Worm (Caenorhabditis elegans) whole organism, L1 larva: ENCODE results near the gene F57G9.3.

Experiments used
- C16A3.4 ChIP-seq: fragments of 150-350 bp; optimal IDR thresholded peaks from 2 replicates; lab custom pipeline; 2014; ENCODE audit warnings: missing biosample characterization, missing genetic modification characterization
- F16B12.6 ChIP-seq: fragments of 150-350 bp; optimal IDR thresholded peaks from 2 replicates; lab custom pipeline; 2014; ENCODE audit warnings: missing biosample characterization, missing genetic modification characterization
- Y116A8C.19 ChIP-seq: sonication (generic microtip); optimal IDR thresholded peaks from 2 replicates; lab custom pipeline; 2016; ENCODE audit warnings: missing compliant biosample characterization, missing genetic modification characterization, borderline replicate concordance
- alr-1 ChIP-seq: fragments of 200-800 bp; sonication (Bioruptor generic); optimal IDR thresholded peaks from 2 replicates; lab custom pipeline; 2018; ENCODE audit warnings: borderline replicate concordance, mild to moderate bottlenecking, missing genetic modification characterization, missing compliant biosample characterization
- blmp-1 ChIP-seq: fragments of 150-350 bp; optimal IDR thresholded peaks from 2 replicates; lab custom pipeline; 2014; ENCODE audit warnings: missing biosample characterization, missing genetic modification characterization
- ceh-63 ChIP-seq: fragments of 200-800 bp; sonication (Bioruptor generic); optimal IDR thresholded peaks from 2 replicates; lab custom pipeline; 2018; ENCODE audit warnings: mild to moderate bottlenecking, missing genetic modification characterization, missing compliant biosample characterization
- ceh-8 ChIP-seq: fragments of 200-800 bp; sonication (Bioruptor generic); optimal IDR thresholded peaks from 2 replicates; lab custom pipeline; 2018; ENCODE audit warnings: mild to moderate bottlenecking, missing genetic modification characterization, moderate library complexity, missing compliant biosample characterization
- ceh-82 ChIP-seq, 3 experiments: fragments of 150-350 bp in 1 of 3; sonication (generic microtip) in 2 of 3; optimal IDR thresholded peaks; 2 replicates each; lab custom pipeline; 2014 to 2017; ENCODE audit warnings: missing biosample characterization in 3 of 3, missing genetic modification characterization in 3 of 3
- ces-1 ChIP-seq: fragments of 150-350 bp; optimal IDR thresholded peaks from 2 replicates; lab custom pipeline; 2014; ENCODE audit warnings: missing biosample characterization, missing genetic modification reagents, missing genetic modification characterization
- dsc-1 ChIP-seq: sonication (generic microtip); optimal IDR thresholded peaks from 2 replicates; lab custom pipeline; 2016; ENCODE audit warnings: mild to moderate bottlenecking, missing genetic modification characterization, missing compliant biosample characterization
- efl-1 ChIP-seq, 4 experiments: fragments of 150-350 bp; optimal IDR thresholded peaks in 3 of 4; peaks in 1 of 4; 1 replicate in 1 of 4; 2 replicates in 3 of 4; lab custom pipeline; 2014; ENCODE audit warnings: missing biosample characterization in 2 of 4, missing genetic modification characterization in 2 of 4, missing genetic modification reagents in 2 of 4
- efl-3 ChIP-seq: fragments of 200-800 bp; sonication (Bioruptor generic); optimal IDR thresholded peaks from 2 replicates; lab custom pipeline; 2018; ENCODE audit warnings: mild to moderate bottlenecking, missing genetic modification characterization, missing compliant biosample characterization
- egl-13 ChIP-seq: sonication (generic microtip); optimal IDR thresholded peaks from 2 replicates; lab custom pipeline; 2016; ENCODE audit warnings: missing genotype, missing genetic modification reagents, missing genetic modification characterization, missing compliant biosample characterization
- egl-27 ChIP-seq, 2 experiments: fragments of 150-350 bp in 1 of 2; sonication (generic microtip); optimal IDR thresholded peaks; 3 replicates each; lab custom pipeline; 2017 to 2018; ENCODE audit warnings: missing biosample characterization in 2 of 2, missing genetic modification characterization in 2 of 2, missing genetic modification reagents in 2 of 2
- elt-2 ChIP-seq: sonication (generic microtip); optimal IDR thresholded peaks from 2 replicates; lab custom pipeline; 2016; ENCODE audit warnings: missing genetic modification characterization, mild to moderate bottlenecking, inconsistent platforms, missing compliant biosample characterization, missing genetic modification reagents
- elt-3 ChIP-seq, 6 experiments: fragments of 150-350 bp in 1 of 6; sonication (generic microtip); optimal IDR thresholded peaks; 2 replicates each; lab custom pipeline; 2017 to 2018; ENCODE audit warnings: missing biosample characterization in 6 of 6, missing genetic modification characterization in 6 of 6, inconsistent platforms in 1 of 6
- fkh-10 ChIP-seq: sonication (generic microtip); optimal IDR thresholded peaks from 2 replicates; lab custom pipeline; 2017; ENCODE audit warnings: missing biosample characterization, missing genetic modification reagents, missing genetic modification characterization
- fkh-8 ChIP-seq: sonication (generic microtip); optimal IDR thresholded peaks from 2 replicates; lab custom pipeline; 2016; ENCODE audit warnings: mild to moderate bottlenecking, missing genetic modification characterization, missing compliant biosample characterization
- fos-1 ChIP-seq: fragments of 150-350 bp; optimal IDR thresholded peaks from 2 replicates; lab custom pipeline; 2014; ENCODE audit warnings: missing biosample characterization, missing genetic modification characterization
- irx-1 ChIP-seq: sonication (generic microtip); optimal IDR thresholded peaks from 2 replicates; lab custom pipeline; 2016; ENCODE audit warnings: missing genetic modification characterization, missing compliant biosample characterization
- isw-1 ChIP-seq: fragments of 200-800 bp; sonication (Bioruptor generic); IDR thresholded peaks from 2 replicates; pipeline ENCODE4 v1.3.6; 2022; ENCODE audit warnings: missing genetic modification characterization, missing compliant biosample characterization
- jun-1 ChIP-seq: fragments of 150-350 bp; optimal IDR thresholded peaks from 2 replicates; lab custom pipeline; 2014; ENCODE audit warnings: missing biosample characterization, missing genetic modification reagents, missing genetic modification characterization
- lin-35 ChIP-seq, 2 experiments: fragments of 150-350 bp; optimal IDR thresholded peaks; 2 replicates each; lab custom pipeline; 2014; ENCODE audit warnings: missing biosample characterization in 2 of 2, missing genetic modification characterization in 2 of 2, missing genetic modification reagents in 2 of 2
- lir-3 ChIP-seq: sonication (generic microtip); optimal IDR thresholded peaks from 2 replicates; lab custom pipeline; 2016; ENCODE audit warnings: mild to moderate bottlenecking, missing genetic modification characterization, moderate library complexity, missing compliant biosample characterization; ENCODE audit not compliant: poor library complexity
- lsy-2 ChIP-seq, 2 experiments: fragments of 150-350 bp; optimal IDR thresholded peaks; 2 replicates each; lab custom pipeline; 2014; ENCODE audit warnings: missing biosample characterization in 2 of 2, missing genetic modification characterization in 2 of 2
- mdl-1 ChIP-seq, 2 experiments: fragments of 150-350 bp; optimal IDR thresholded peaks; 2 replicates each; lab custom pipeline; 2014 to 2017; ENCODE audit warnings: missing biosample characterization in 2 of 2, missing genetic modification characterization in 2 of 2, inconsistent platforms in 1 of 2
- mef-2 ChIP-seq: fragments of 150-350 bp; optimal IDR thresholded peaks from 2 replicates; lab custom pipeline; 2014; ENCODE audit warnings: missing biosample characterization, missing genetic modification characterization
- nhr-47 ChIP-seq: sonication (generic microtip); optimal IDR thresholded peaks from 2 replicates; lab custom pipeline; 2016; ENCODE audit warnings: mild to moderate bottlenecking, missing genetic modification characterization, moderate library complexity, missing compliant biosample characterization
- nhr-84 ChIP-seq: sonication (generic microtip); optimal IDR thresholded peaks from 2 replicates; lab custom pipeline; 2017; ENCODE audit warnings: missing biosample characterization, missing genetic modification characterization
- nhr-85 ChIP-seq: sonication (generic microtip); peaks from one replicate; lab custom pipeline; 2016; ENCODE audit warnings: missing genetic modification characterization, inconsistent platforms, missing compliant biosample characterization
- nhr-90 ChIP-seq: sonication (generic microtip); optimal IDR thresholded peaks from 2 replicates; lab custom pipeline; 2016; ENCODE audit warnings: mild to moderate bottlenecking, missing genetic modification characterization, missing compliant biosample characterization; ENCODE audit not compliant: poor library complexity
- pqm-1 ChIP-seq: sonication (generic microtip); optimal IDR thresholded peaks from 3 replicates; lab custom pipeline; 2017; ENCODE audit warnings: missing biosample characterization, missing genetic modification characterization
- rnt-1 ChIP-seq: sonication (generic microtip); optimal IDR thresholded peaks from 2 replicates; lab custom pipeline; 2016; ENCODE audit warnings: mild to moderate bottlenecking, missing genetic modification characterization, moderate library complexity, missing compliant biosample characterization
- skn-1 ChIP-seq: fragments of 150-350 bp; optimal IDR thresholded peaks from 2 replicates; lab custom pipeline; 2014; ENCODE audit warnings: missing biosample characterization, missing genetic modification characterization
- sox-4 ChIP-seq: sonication (generic microtip); optimal IDR thresholded peaks from 2 replicates; lab custom pipeline; 2016; ENCODE audit warnings: missing genetic modification characterization, missing compliant biosample characterization
- sup-37 ChIP-seq: fragments of 200-800 bp; sonication (Bioruptor generic); optimal IDR thresholded peaks from 2 replicates; lab custom pipeline; 2018; ENCODE audit warnings: mild to moderate bottlenecking, missing genetic modification characterization, missing compliant biosample characterization
- tbx-2 ChIP-seq: sonication (generic microtip); optimal IDR thresholded peaks from 2 replicates; lab custom pipeline; 2016; ENCODE audit warnings: missing genetic modification characterization, missing compliant biosample characterization
- unc-86 ChIP-seq: sonication (generic microtip); optimal IDR thresholded peaks from 2 replicates; lab custom pipeline; 2016; ENCODE audit warnings: missing genetic modification characterization, missing compliant biosample characterization
- vab-15 ChIP-seq: sonication (generic microtip); optimal IDR thresholded peaks from 2 replicates; lab custom pipeline; 2017; ENCODE audit warnings: missing genotype, mild to moderate bottlenecking, missing genetic modification characterization, missing compliant biosample characterization
- xbp-1 ChIP-seq: sonication (generic microtip); optimal IDR thresholded peaks from 2 replicates; lab custom pipeline; 2016; ENCODE audit warnings: missing genetic modification characterization, missing compliant biosample characterization
- ztf-11 ChIP-seq, 2 experiments: sonication (generic microtip); optimal IDR thresholded peaks; 2 replicates each; lab custom pipeline; 2016 to 2017; ENCODE audit warnings: missing genetic modification characterization in 2 of 2, missing biosample characterization in 1 of 2, missing compliant biosample characterization in 1 of 2
- ztf-4 ChIP-seq: fragments of 150-350 bp; optimal IDR thresholded peaks from 2 replicates; lab custom pipeline; 2014; ENCODE audit warnings: missing biosample characterization, missing genetic modification characterization

F57G9.3 gene

ce11 chrII:12382625-12383562 lies 27.1 kb downstream of the F57G9.3 start, which contains the start of gene btb-14 (continued):
- TF ChIP-seq efl-1 (optimal IDR thresholded peaks at IDR 0.05; lab: Kevin White, UChicago) (peak; percentile 36 to 37), efl-1 (GFP tag; optimal IDR thresholded peaks at IDR 0.05 in 1 of 2; lab: Kevin White, UChicago) (peak in 1 of 2 experiments; percentile 53), alr-1 (tag; lab: Kevin White, UChicago) (no peak), mef-2 (tag; lab: Kevin White, UChicago) (no peak), ces-1 (no peak), nhr-84 (tag; lab: Kevin White, UChicago) (no peak), nhr-85 (tag; lab: Kevin White, UChicago) (peak; percentile 8), ceh-63 (GFP tag; lab: Kevin White, UChicago) (no peak), F16B12.6 (no peak), efl-3 (GFP tag; lab: Kevin White, UChicago) (no peak), lin-35 (GFP tag; optimal IDR thresholded peaks at IDR 0.05; lab: Kevin White, UChicago) (peak in 1 of 2 experiments; percentile 30), C16A3.4 (tag; lab: Kevin White, UChicago) (no peak), fkh-8 (peak; percentile 81), xbp-1 (tag; lab: Kevin White, UChicago) (no peak), rnt-1 (tag; lab: Kevin White, UChicago) (peak; percentile 77), isw-1 (GFP tag; lab: Robert Waterston, UW) (peak; percentile 1; the same call in 1 of the 2 replicates), Y116A8C.19 (tag; lab: Kevin White, UChicago) (no peak), elt-3 (tag; optimal IDR thresholded peaks at IDR 0.05; lab: Kevin White, UChicago) (no peak), skn-1 (tag; lab: Kevin White, UChicago) (no peak), fos-1 (tag; lab: Kevin White, UChicago) (no peak), mdl-1 (tag; optimal IDR thresholded peaks at IDR 0.05; lab: Kevin White, UChicago) (no peak), lsy-2 (tag; optimal IDR thresholded peaks at IDR 0.05; lab: Kevin White, UChicago) (peak; percentile 0 to 12), ceh-8 (no peak), egl-27 (tag; optimal IDR thresholded peaks at IDR 0.05; lab: Kevin White, UChicago) (no peak), nhr-47 (tag; lab: Kevin White, UChicago) (peak; percentile 69), blmp-1 (tag; lab: Kevin White, UChicago) (no peak), fkh-10 (GFP tag; lab: Kevin White, UChicago) (peak; percentile 14), ztf-11 (tag; optimal IDR thresholded peaks at IDR 0.05; lab: Kevin White, UChicago) (no peak), dsc-1 (tag; lab: Kevin White, UChicago) (peak; percentile 35), unc-86 (tag; lab: Kevin White, UChicago) (peak; percentile 68), lir-3 (tag; lab: Kevin White, UChicago) (no peak), nhr-90 (no peak), egl-13 (peak; percentile 72), vab-15 (no peak), elt-2 (tag; lab: Kevin White, UChicago) (no peak), pqm-1 (tag; lab: Kevin White, UChicago) (no peak), sup-37 (no peak), tbx-2 (tag; lab: Kevin White, UChicago) (peak; percentile 30), ceh-82 (tag; optimal IDR thresholded peaks at IDR 0.05; lab: Kevin White, UChicago) (peak in 1 of 3 experiments; percentile 56), jun-1 (no peak), irx-1 (tag; lab: Kevin White, UChicago) (no peak), ztf-4 (no peak), sox-4 (tag; lab: Kevin White, UChicago) (no peak)
